Worm (Caenorhabditis elegans) whole organism, L3 larva: ENCODE measurements around the gene col-97.

Experiments used
- ama-1 ChIP-seq: fragments of 150-350 bp; optimal IDR thresholded peaks from 2 replicates; lab custom pipeline; 2018
- fkh-2 ChIP-seq: fragments of 150-350 bp; optimal IDR thresholded peaks from 2 replicates; lab custom pipeline; 2014; ENCODE audit warnings: missing biosample characterization, missing genetic modification reagents, missing genetic modification characterization
- fos-1 ChIP-seq: fragments of 150-350 bp; optimal IDR thresholded peaks from 2 replicates; lab custom pipeline; 2014; ENCODE audit warnings: missing biosample characterization, missing genetic modification characterization

ce11 chrIII:13015754-13016317 lies 22.3 kb upstream of the col-97 start:
- no peak for TF ChIP-seq fkh-2 (tag; lab: Kevin White, UChicago)
- no peak for TF ChIP-seq ama-1 (lab: Kevin White, UChicago)
- no peak for TF ChIP-seq fos-1 (tag; lab: Kevin White, UChicago)
